Fruit fly (Drosophila melanogaster) whole organism, wandering third instar larva: ENCODE data around the gene CG33648.

Source experiments
- Abd-B ChIP-seq: fragments of >200 bp; optimal IDR thresholded peaks from 2 replicates; lab custom pipeline; 2017; ENCODE audit warnings: missing biosample characterization, missing genetic modification characterization
- CG32264 ChIP-seq: fragments of 200-800 bp; sonication (Bioruptor generic); optimal IDR thresholded peaks from 2 replicates; lab custom pipeline; 2016; ENCODE audit warnings: missing biosample characterization, missing genetic modification characterization
- CrebA ChIP-seq: fragments of 200-800 bp; sonication (Bioruptor generic); optimal IDR thresholded peaks from 2 replicates; lab custom pipeline; 2016; ENCODE audit warnings: missing biosample characterization, mild to moderate bottlenecking, missing genetic modification characterization, borderline replicate concordance
- Dfd ChIP-seq: fragments of >200 bp; optimal IDR thresholded peaks from 2 replicates; lab custom pipeline; 2017; ENCODE audit warnings: missing biosample characterization, missing genetic modification characterization
- Dif ChIP-seq: fragments of 200-275, 200-300 bp; sonication (Bioruptor generic); optimal IDR thresholded peaks from 2 replicates; lab custom pipeline; 2018; ENCODE audit warnings: missing biosample characterization, missing genetic modification characterization; ENCODE audit not compliant: partially characterized antibody
- GATAd ChIP-seq: sonication (Bioruptor generic); optimal IDR thresholded peaks from 2 replicates; lab custom pipeline; 2016; ENCODE audit warnings: missing biosample characterization, missing genetic modification characterization
- HLH106 ChIP-seq: fragments of 200-800 bp; optimal IDR thresholded peaks from 3 replicates; lab custom pipeline; 2019; ENCODE audit warnings: missing biosample characterization, mild to moderate bottlenecking, missing genetic modification characterization, moderate library complexity
- Hr78 ChIP-seq: fragments of >200 bp; optimal IDR thresholded peaks from 2 replicates; lab custom pipeline; 2017; ENCODE audit warnings: missing biosample characterization, missing genetic modification characterization
- Jra ChIP-seq: sonication (Bioruptor generic); optimal IDR thresholded peaks from 2 replicates; lab custom pipeline; 2016; ENCODE audit warnings: missing biosample characterization, missing genetic modification characterization
- Myc ChIP-seq: fragments of >200 bp; optimal IDR thresholded peaks from 2 replicates; lab custom pipeline; 2017
- N ChIP-seq: fragments of >200 bp; optimal IDR thresholded peaks from 2 replicates; lab custom pipeline; 2018; ENCODE audit warnings: missing biosample characterization, missing external identifiers, missing genetic modification characterization
- OdsH ChIP-seq: fragments of 200-800 bp; sonication (Bioruptor generic); optimal IDR thresholded peaks from 2 replicates; lab custom pipeline; 2016; ENCODE audit warnings: missing biosample characterization, mild to moderate bottlenecking, missing genetic modification characterization
- Rel ChIP-seq, 2 experiments: fragments of 200-800 bp; sonication (Bioruptor generic) in 1 of 2; optimal IDR thresholded peaks; 2 replicates in 1 of 2; 3 replicates in 1 of 2; lab custom pipeline; 2016 to 2019; ENCODE audit warnings: mild to moderate bottlenecking in 2 of 2, missing biosample characterization in 2 of 2, missing genetic modification characterization in 2 of 2, moderate library complexity in 1 of 2
- Sp1 ChIP-seq: fragments of 200-800 bp; sonication (Bioruptor generic); optimal IDR thresholded peaks from 3 replicates; lab custom pipeline; 2019; ENCODE audit warnings: missing biosample characterization, mild to moderate bottlenecking, missing genetic modification characterization, moderate library complexity
- Vsx2 ChIP-seq: fragments of 200-300, 225-300 bp; sonication (Bioruptor generic); optimal IDR thresholded peaks from 2 replicates; lab custom pipeline; 2018; ENCODE audit warnings: missing biosample characterization, missing genetic modification characterization; ENCODE audit not compliant: partially characterized antibody
- br ChIP-seq: fragments of 200-800 bp; sonication (Bioruptor generic); optimal IDR thresholded peaks from 2 replicates; lab custom pipeline; 2016; ENCODE audit warnings: missing biosample characterization, missing genetic modification characterization
- brk ChIP-seq: fragments of 200-800 bp; sonication (Bioruptor generic); optimal IDR thresholded peaks from 2 replicates; lab custom pipeline; 2016; ENCODE audit warnings: missing biosample characterization, mild to moderate bottlenecking, missing genetic modification characterization
- dl ChIP-seq, 2 experiments: fragments of 175-275, 200-275 bp in 1 of 2; fragments of 200-275 bp in 1 of 2; sonication (Bioruptor generic); optimal IDR thresholded peaks; lab custom pipeline; 2018; ENCODE audit warnings: mild to moderate bottlenecking in 2 of 2, missing biosample characterization in 2 of 2, missing genetic modification characterization in 2 of 2, moderate library complexity in 2 of 2; ENCODE audit not compliant: partially characterized antibody in 2 of 2, insufficient read depth in 1 of 2
- dmrt93B ChIP-seq: fragments of 200-800 bp; sonication (Bioruptor generic); optimal IDR thresholded peaks from 2 replicates; lab custom pipeline; 2018; ENCODE audit warnings: missing biosample characterization, mild to moderate bottlenecking, missing genetic modification characterization
- dsf ChIP-seq: sonication (Bioruptor generic); optimal IDR thresholded peaks from 2 replicates; lab custom pipeline; 2016; ENCODE audit warnings: missing biosample characterization, missing genetic modification characterization, borderline replicate concordance
- ey ChIP-seq: fragments of 200-800 bp; sonication (Bioruptor generic); optimal IDR thresholded peaks from 2 replicates; lab custom pipeline; 2016; ENCODE audit warnings: missing biosample characterization, missing genetic modification characterization
- foxo ChIP-seq, 2 experiments: fragments of 200-800 bp; sonication (Bioruptor generic); optimal IDR thresholded peaks; 2 replicates in 1 of 2; 3 replicates in 1 of 2; lab custom pipeline; 2016 to 2017; ENCODE audit warnings: missing biosample characterization in 2 of 2, missing genetic modification characterization in 2 of 2
- fru ChIP-seq: fragments of 200-800 bp; sonication (Bioruptor generic); optimal IDR thresholded peaks from 3 replicates; lab custom pipeline; 2016; ENCODE audit warnings: missing biosample characterization, mild to moderate bottlenecking, missing genetic modification characterization
- h ChIP-seq: fragments of 200-800 bp; sonication (Bioruptor generic); optimal IDR thresholded peaks from 3 replicates; lab custom pipeline; 2016; ENCODE audit warnings: missing biosample characterization, mild to moderate bottlenecking, missing genetic modification characterization
- jim ChIP-seq: fragments of 175-275, 200-325 bp; sonication (Bioruptor generic); optimal IDR thresholded peaks from 2 replicates; lab custom pipeline; 2016; ENCODE audit warnings: missing biosample characterization, mild to moderate bottlenecking, missing genetic modification characterization
- lola ChIP-seq: fragments of >200 bp; optimal IDR thresholded peaks from 2 replicates; lab custom pipeline; 2017; ENCODE audit warnings: missing biosample characterization, missing genetic modification characterization
- psq ChIP-seq: fragments of 200-800 bp; sonication (Bioruptor generic); optimal IDR thresholded peaks from 3 replicates; lab custom pipeline; 2017; ENCODE audit warnings: missing biosample characterization, mild to moderate bottlenecking, missing genetic modification characterization, moderate library complexity
- sage ChIP-seq: fragments of 200-800 bp; sonication (Bioruptor generic); optimal IDR thresholded peaks from 2 replicates; lab custom pipeline; 2016; ENCODE audit warnings: missing biosample characterization, mild to moderate bottlenecking, missing genetic modification characterization
- sv ChIP-seq: fragments of 200-800 bp; sonication (Bioruptor generic); optimal IDR thresholded peaks from 3 replicates; lab custom pipeline; 2016; ENCODE audit warnings: missing biosample characterization, missing genetic modification characterization
- tai ChIP-seq: sonication (Bioruptor generic); optimal IDR thresholded peaks from 2 replicates; lab custom pipeline; 2016; ENCODE audit warnings: missing biosample characterization, missing genetic modification characterization
- usp ChIP-seq: fragments of >200 bp; optimal IDR thresholded peaks from 2 replicates; lab custom pipeline; 2017; ENCODE audit warnings: missing biosample characterization, missing genetic modification characterization
- woc ChIP-seq: sonication (Bioruptor generic); optimal IDR thresholded peaks from 2 replicates; lab custom pipeline; 2016; ENCODE audit warnings: missing biosample characterization, mild to moderate bottlenecking, missing genetic modification characterization

Gene CG33648

DNA sequence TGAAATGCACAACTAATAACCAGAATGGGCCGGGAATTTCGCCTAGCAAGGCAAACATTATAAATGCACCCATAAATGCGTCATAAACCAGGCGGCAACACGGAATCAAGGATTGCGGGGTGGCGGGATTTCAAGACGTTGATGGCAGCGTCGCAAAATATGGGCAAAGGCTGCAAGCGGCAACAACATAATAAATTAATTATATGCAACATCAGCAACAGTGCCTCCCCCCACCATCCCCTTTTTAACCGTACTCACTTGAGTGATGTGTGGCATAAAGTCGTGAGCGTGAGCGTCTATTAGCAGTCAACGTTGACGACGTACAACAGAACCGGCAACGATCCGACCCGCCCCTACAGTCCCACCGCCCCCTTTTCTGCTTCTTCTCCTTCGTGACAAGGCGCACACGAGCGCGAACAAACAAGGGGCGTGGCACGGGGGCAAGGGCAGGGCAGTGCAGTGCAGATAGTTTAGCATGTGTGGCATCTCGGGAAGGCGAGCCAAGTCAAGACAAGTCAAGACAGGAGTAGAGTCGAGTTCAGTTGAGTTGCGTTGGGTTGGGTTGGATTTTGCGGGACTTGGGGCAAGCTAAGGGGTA lies 44.5 kb downstream of the CG33648 start:
- peak; percentile 10 for TF ChIP-seq br (GFP tag; lab: Kevin White, UChicago)
- TF ChIP-seq brk, result no peak
- TF ChIP-seq, all 38 proteins: peak for 1

DNA sequence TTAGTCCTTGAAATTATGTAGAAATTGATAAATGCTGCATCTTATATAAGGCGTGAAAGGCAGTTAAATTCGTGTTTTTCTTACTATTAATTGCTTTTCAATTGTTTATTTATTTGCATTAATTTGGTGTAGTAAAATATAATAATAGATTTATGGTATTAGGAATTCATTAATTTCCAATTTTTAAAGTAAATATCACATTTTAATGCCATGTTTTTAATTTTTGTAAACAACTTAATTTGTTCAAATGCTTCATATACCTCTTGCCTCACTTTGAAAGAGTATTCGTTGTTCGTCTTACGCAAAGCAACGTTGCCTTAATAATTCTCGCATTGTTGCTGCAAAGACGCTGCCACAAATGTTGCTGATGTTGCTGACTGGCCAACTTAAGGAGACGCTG lies 45.2 kb downstream of the CG33648 start:
- no peak for TF ChIP-seq lola (GFP tag; lab: Kevin White, UChicago)
- TF ChIP-seq OdsH (GFP tag; lab: Kevin White, UChicago), result peak; percentile 9
- no peak for TF ChIP-seq br (GFP tag; lab: Kevin White, UChicago)
- TF ChIP-seq h (GFP tag; lab: Kevin White, UChicago), result no peak
- peak; percentile 8 for TF ChIP-seq fru (GFP tag; lab: Kevin White, UChicago)
- peak; percentile 21 for TF ChIP-seq woc (GFP tag; lab: Kevin White, UChicago)
- TF ChIP-seq Dfd, result no peak
- peak; percentile 35 for TF ChIP-seq Sp1 (GFP tag; lab: Kevin White, UChicago)

DNA sequence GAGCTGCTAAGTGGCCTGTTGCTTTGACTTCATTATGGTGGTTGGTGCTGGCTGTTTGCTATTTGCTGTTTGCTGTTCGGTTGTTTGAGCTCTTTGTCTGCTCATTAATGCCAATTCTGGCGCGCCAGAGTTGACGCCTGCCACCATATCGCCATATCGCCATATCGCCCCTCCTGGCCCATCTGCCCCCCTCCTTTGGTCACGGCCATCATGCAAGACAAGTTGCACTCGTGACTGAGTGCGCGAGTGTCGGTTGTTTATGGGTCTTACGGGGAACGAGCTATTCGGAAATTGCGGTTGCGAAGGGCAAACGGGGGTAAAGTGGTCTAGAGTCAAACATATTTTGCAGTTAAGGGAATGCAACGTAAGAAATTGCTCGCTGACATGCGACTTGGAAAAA lies 46.0 kb downstream of the CG33648 start:
- TF ChIP-seq usp (GFP tag; lab: Kevin White, UChicago), result no peak
- TF ChIP-seq, all 38 proteins: peak for 0

- no peak for TF ChIP-seq CG32264 (GFP tag; lab: Kevin White, UChicago)
- no peak for TF ChIP-seq Rel (GFP tag; optimal IDR thresholded peaks at IDR 0.05; lab: Kevin White, UChicago)
- no peak for TF ChIP-seq Rel (tag; optimal IDR thresholded peaks at IDR 0.05; lab: Kevin White, UChicago)
- no peak for TF ChIP-seq h (GFP tag; lab: Kevin White, UChicago)
- TF ChIP-seq brk, result no peak
- TF ChIP-seq tai (GFP tag; lab: Kevin White, UChicago), result no peak
- no peak for TF ChIP-seq dsf (GFP tag; lab: Kevin White, UChicago)
- no peak for TF ChIP-seq woc (GFP tag; lab: Kevin White, UChicago)
- TF ChIP-seq dmrt93B, result no peak
- no peak for TF ChIP-seq Myc (lab: Kevin White, UChicago)
- TF ChIP-seq fru (GFP tag; lab: Kevin White, UChicago), result no peak
- TF ChIP-seq lola (GFP tag; lab: Kevin White, UChicago), result no peak
- no peak for TF ChIP-seq jim
- TF ChIP-seq Dfd, result no peak
- TF ChIP-seq Hr78 (GFP tag; lab: Kevin White, UChicago), result no peak
These were observed 46.7 kb downstream of the CG33648 start for dm6 chr2L:14570843-14571242.

- TF ChIP-seq foxo (GFP tag; optimal IDR thresholded peaks at IDR 0.05; lab: Kevin White, UChicago) (peak in 1 of 2 experiments; percentile 70), fru (GFP tag; lab: Kevin White, UChicago) (peak; percentile 45), Vsx2 (peak; percentile 36), N (GFP tag; lab: Kevin White, UChicago) (no peak)
These were observed 47.8 kb downstream of the CG33648 start for dm6 chr2L:14571673-14572461.

- TF ChIP-seq brk (peak; percentile 76), foxo (GFP tag; optimal IDR thresholded peaks at IDR 0.05; lab: Kevin White, UChicago) (peak; percentile 17 to 91), GATAd (GFP tag; lab: Kevin White, UChicago) (no peak), Sp1 (GFP tag; lab: Kevin White, UChicago) (peak; percentile 77), Dfd (no peak), Abd-B (GFP tag; lab: Kevin White, UChicago) (no peak), dsf (GFP tag; lab: Kevin White, UChicago) (no peak), jim (no peak), usp (GFP tag; lab: Kevin White, UChicago) (no peak), Dif (GFP tag; lab: Kevin White, UChicago) (no peak), tai (GFP tag; lab: Kevin White, UChicago) (peak; percentile 48), CrebA (GFP tag; lab: Kevin White, UChicago) (peak; percentile 78), Hr78 (GFP tag; lab: Kevin White, UChicago) (no peak), ey (GFP tag; lab: Kevin White, UChicago) (peak; percentile 81), h (GFP tag; lab: Kevin White, UChicago) (peak; percentile 93), Rel (GFP tag; optimal IDR thresholded peaks at IDR 0.05; lab: Kevin White, UChicago) (peak; percentile 51), Rel (tag; optimal IDR thresholded peaks at IDR 0.05; lab: Kevin White, UChicago) (no peak), woc (GFP tag; lab: Kevin White, UChicago) (peak; percentile 92), fru (GFP tag; lab: Kevin White, UChicago) (peak; percentile 92), psq (GFP tag; lab: Kevin White, UChicago) (peak; percentile 68), sage (GFP tag; lab: Kevin White, UChicago) (peak; percentile 75), dl (GFP tag; optimal IDR thresholded peaks at IDR 0.05; lab: Kevin White, UChicago; ENCODE audit: insufficient read depth in 1 of 2, partially characterized antibody in 2 of 2) (no peak), Jra (peak; percentile 60), CG32264 (GFP tag; lab: Kevin White, UChicago) (peak; percentile 61), br (GFP tag; lab: Kevin White, UChicago) (peak; percentile 83), HLH106 (peak; percentile 80), OdsH (GFP tag; lab: Kevin White, UChicago) (peak; percentile 89), sv (no peak), dmrt93B (peak; percentile 72)
These were observed 49.3 kb downstream of the CG33648 start for dm6 chr2L:14573216-14573909.
